Worm (Caenorhabditis elegans) whole organism, mixed stage, embryonic: ENCODE measurements around the gene pitr-3.

Experiments used
- bed-3 ChIP-seq: fragments of 200-800 bp; sonication (Bioruptor generic); optimal IDR thresholded peaks from 3 replicates; lab custom pipeline; 2018; ENCODE audit warnings: mild to moderate bottlenecking, missing genetic modification characterization, moderate library complexity, missing compliant biosample characterization
- blmp-1 ChIP-seq: fragments of 150-350 bp; optimal IDR thresholded peaks from 2 replicates; lab custom pipeline; 2014; ENCODE audit warnings: missing biosample characterization, missing genetic modification characterization
- ceh-39 ChIP-seq: fragments of 150-350 bp; optimal IDR thresholded peaks from 2 replicates; lab custom pipeline; 2014; ENCODE audit warnings: missing biosample characterization, missing genetic modification characterization
- ceh-43 ChIP-seq: fragments of 200-800 bp; sonication (Bioruptor generic); optimal IDR thresholded peaks from 2 replicates; lab custom pipeline; 2018; ENCODE audit warnings: mild to moderate bottlenecking, missing genetic modification characterization, moderate library complexity, missing compliant biosample characterization
- ceh-83 ChIP-seq: fragments of 200-800 bp; sonication (Bioruptor generic); optimal IDR thresholded peaks from 2 replicates; lab custom pipeline; 2018; ENCODE audit warnings: mild to moderate bottlenecking, missing genetic modification characterization, missing compliant biosample characterization
- ces-1 ChIP-seq: fragments of 150-350 bp; optimal IDR thresholded peaks from 2 replicates; lab custom pipeline; 2014; ENCODE audit warnings: missing biosample characterization, missing genetic modification reagents, missing genetic modification characterization
- cnd-1 ChIP-seq: fragments of 200-800 bp; sonication (Bioruptor generic); optimal IDR thresholded peaks from 2 replicates; lab custom pipeline; 2018; ENCODE audit warnings: mild to moderate bottlenecking, missing genetic modification characterization, missing compliant biosample characterization
- drap-1 ChIP-seq: fragments of 200-800 bp; sonication (Bioruptor generic); optimal IDR thresholded peaks from 3 replicates; lab custom pipeline; 2018; ENCODE audit warnings: mild to moderate bottlenecking, missing genetic modification characterization, missing compliant biosample characterization
- elt-1 ChIP-seq: sonication (generic microtip); optimal IDR thresholded peaks from 2 replicates; lab custom pipeline; 2017; ENCODE audit warnings: missing genetic modification characterization, mild to moderate bottlenecking, missing compliant biosample characterization, antibody characterized with exemption, moderate library complexity, borderline replicate concordance; ENCODE audit not compliant: insufficient read depth
- elt-3 ChIP-seq: fragments of 150-350 bp; optimal IDR thresholded peaks from 2 replicates; lab custom pipeline; 2014; ENCODE audit warnings: missing biosample characterization, missing genetic modification characterization
- flh-1 ChIP-seq: fragments of 200-800 bp; sonication (Bioruptor generic); optimal IDR thresholded peaks from 2 replicates; lab custom pipeline; 2018; ENCODE audit warnings: mild to moderate bottlenecking, missing genetic modification characterization, moderate library complexity, missing compliant biosample characterization
- ham-2 ChIP-seq: fragments of 200-800 bp; sonication (Bioruptor generic); optimal IDR thresholded peaks from 2 replicates; lab custom pipeline; 2018; ENCODE audit warnings: mild to moderate bottlenecking, missing genetic modification characterization, missing compliant biosample characterization
- hlh-1 ChIP-seq: fragments of 150-350 bp; optimal IDR thresholded peaks from 2 replicates; lab custom pipeline; 2014; ENCODE audit warnings: missing biosample characterization, missing genetic modification reagents, missing genetic modification characterization
- lin-13 ChIP-seq: fragments of 150-350 bp; optimal IDR thresholded peaks from 2 replicates; lab custom pipeline; 2014; ENCODE audit warnings: missing biosample characterization, missing genetic modification characterization
- lsy-2 ChIP-seq: fragments of 150-350 bp; optimal IDR thresholded peaks from 2 replicates; lab custom pipeline; 2014; ENCODE audit warnings: missing biosample characterization, missing genetic modification characterization
- mab-5 ChIP-seq: fragments of 150-350 bp; optimal IDR thresholded peaks from 2 replicates; lab custom pipeline; 2014; ENCODE audit warnings: missing biosample characterization, missing genetic modification characterization
- mep-1 ChIP-seq: fragments of 150-350 bp; optimal IDR thresholded peaks from 2 replicates; lab custom pipeline; 2017; ENCODE audit warnings: missing biosample characterization, missing genetic modification reagents, missing genetic modification characterization, inconsistent platforms
- mls-2 ChIP-seq: sonication (generic microtip); optimal IDR thresholded peaks from 2 replicates; lab custom pipeline; 2016; ENCODE audit warnings: mild to moderate bottlenecking, missing genetic modification characterization, moderate library complexity, missing compliant biosample characterization
- nhr-12 ChIP-seq: fragments of 150-350 bp; optimal IDR thresholded peaks from 2 replicates; lab custom pipeline; 2014; ENCODE audit warnings: missing biosample characterization, missing genetic modification characterization
- nhr-2 ChIP-seq: fragments of 150-350 bp; optimal IDR thresholded peaks from 2 replicates; lab custom pipeline; 2014; ENCODE audit warnings: missing biosample characterization, missing genetic modification characterization
- nhr-237 ChIP-seq: fragments of 150-350 bp; optimal IDR thresholded peaks from 2 replicates; lab custom pipeline; 2014; ENCODE audit warnings: missing biosample characterization, missing genetic modification characterization
- nhr-28 ChIP-seq: fragments of 150-350 bp; optimal IDR thresholded peaks from 2 replicates; lab custom pipeline; 2014; ENCODE audit warnings: missing biosample characterization, missing genetic modification characterization
- nhr-76 ChIP-seq: sonication (generic microtip); optimal IDR thresholded peaks from 2 replicates; lab custom pipeline; 2017; ENCODE audit warnings: missing biosample characterization, missing genetic modification characterization
- pha-4 ChIP-seq: fragments of 150-350 bp; optimal IDR thresholded peaks from 2 replicates; lab custom pipeline; 2018; ENCODE audit warnings: missing biosample characterization, missing genetic modification reagents, missing genetic modification characterization
- sem-2 ChIP-seq: fragments of 200-800 bp; sonication (Bioruptor generic); optimal IDR thresholded peaks from 2 replicates; lab custom pipeline; 2018; ENCODE audit warnings: mild to moderate bottlenecking, missing genetic modification characterization, missing compliant biosample characterization
- snpc-4 ChIP-seq: fragments of 150-350 bp; optimal IDR thresholded peaks from 2 replicates; lab custom pipeline; 2014; ENCODE audit warnings: missing biosample characterization, missing genetic modification characterization
- unc-120 ChIP-seq: sonication (generic microtip); optimal IDR thresholded peaks from 2 replicates; lab custom pipeline; 2017; ENCODE audit warnings: missing genetic modification characterization, missing compliant biosample characterization; ENCODE audit not compliant: poor library complexity, severe bottlenecking
- unc-39 ChIP-seq: fragments of 150-350 bp; optimal IDR thresholded peaks from 2 replicates; lab custom pipeline; 2014; ENCODE audit warnings: missing biosample characterization, missing genetic modification characterization
- unc-62 ChIP-seq: fragments of 150-350 bp; optimal IDR thresholded peaks from 2 replicates; lab custom pipeline; 2014; ENCODE audit warnings: missing biosample characterization, missing genetic modification reagents, missing genetic modification characterization
- zip-8 ChIP-seq: fragments of 150-350 bp; optimal IDR thresholded peaks from 2 replicates; lab custom pipeline; 2014; ENCODE audit warnings: missing biosample characterization, missing genetic modification characterization
- ztf-11 ChIP-seq: fragments of 150-350 bp; optimal IDR thresholded peaks from 2 replicates; lab custom pipeline; 2014; ENCODE audit warnings: missing biosample characterization, missing genetic modification characterization

Gene pitr-3

ce11 chrV:9146849-9147557 is 5.8 kb upstream of the pitr-3 start, which contains the start of gene spl-2:
Gene spl-2 (minus strand): TSS chrV:9146899.
- TF ChIP-seq elt-1 (tag; lab: Kevin White, UChicago) (peak; percentile 72), nhr-12 (tag; lab: Kevin White, UChicago) (no peak), ceh-39 (no peak), nhr-28 (tag; lab: Kevin White, UChicago) (no peak), elt-3 (tag; lab: Kevin White, UChicago) (no peak)

- TF ChIP-seq ces-1, result no peak
- TF ChIP-seq, all 35 proteins: peak for 0
Measured at ce11 chrV:9146196-9146595, 5.0 kb upstream of the pitr-3 start.

- TF ChIP-seq ham-2 (GFP tag; lab: Kevin White, UChicago), result no peak
- TF ChIP-seq unc-39 (tag; lab: Kevin White, UChicago), result no peak
- TF ChIP-seq blmp-1 (tag; lab: Kevin White, UChicago), result no peak
- no peak for TF ChIP-seq pha-4
- TF ChIP-seq ceh-39, result no peak
- no peak for TF ChIP-seq nhr-2 (tag; lab: Kevin White, UChicago)
- TF ChIP-seq ces-1, result no peak
- no peak for TF ChIP-seq hlh-1
- no peak for TF ChIP-seq nhr-76 (tag; lab: Kevin White, UChicago)
- no peak for TF ChIP-seq unc-62 (GFP tag; lab: Kevin White, UChicago)
- TF ChIP-seq ztf-11, result no peak
- TF ChIP-seq, all 35 proteins: peak for 0
Measured at ce11 chrV:9143896-9144295, 2.7 kb upstream of the pitr-3 start.

- TF ChIP-seq ces-1 (no peak), elt-3 (tag; lab: Kevin White, UChicago) (no peak), lsy-2 (tag; lab: Kevin White, UChicago) (no peak), mab-5 (tag; lab: Kevin White, UChicago) (no peak), elt-1 (tag; lab: Kevin White, UChicago) (no peak), bed-3 (GFP tag; lab: Kevin White, UChicago) (no peak), blmp-1 (tag; lab: Kevin White, UChicago) (no peak), lin-13 (tag; lab: Kevin White, UChicago) (no peak), zip-8 (tag; lab: Kevin White, UChicago) (no peak), ham-2 (GFP tag; lab: Kevin White, UChicago) (no peak), nhr-76 (tag; lab: Kevin White, UChicago) (no peak), nhr-237 (tag; lab: Kevin White, UChicago) (no peak), mls-2 (no peak), ceh-43 (GFP tag; lab: Kevin White, UChicago) (no peak), nhr-28 (tag; lab: Kevin White, UChicago) (no peak), unc-39 (tag; lab: Kevin White, UChicago) (no peak), sem-2 (no peak)
Measured at ce11 chrV:9137618-9138017, 3.6 kb downstream of the pitr-3 start, which contains the start of gene pitr-2. Gene pitr-2 (minus strand): TSS chrV:9137718.

- TF ChIP-seq ham-2 (GFP tag; lab: Kevin White, UChicago) (no peak), zip-8 (tag; lab: Kevin White, UChicago) (no peak), nhr-28 (tag; lab: Kevin White, UChicago) (no peak), nhr-2 (tag; lab: Kevin White, UChicago) (no peak), unc-62 (GFP tag; lab: Kevin White, UChicago) (no peak), ceh-83 (no peak), ceh-43 (GFP tag; lab: Kevin White, UChicago) (no peak), nhr-237 (tag; lab: Kevin White, UChicago) (no peak), mls-2 (no peak), unc-120 (tag; lab: Kevin White, UChicago) (no peak)
Measured at ce11 chrV:9133950-9134349, 7.2 kb downstream of the pitr-3 start, which contains the start of gene B0222.1. Gene B0222.1 (plus strand): TSS chrV:9134255.

- TF ChIP-seq zip-8 (tag; lab: Kevin White, UChicago), result no peak
- no peak for TF ChIP-seq blmp-1 (tag; lab: Kevin White, UChicago)
- no peak for TF ChIP-seq cnd-1
- TF ChIP-seq mep-1 (tag; lab: Kevin White, UChicago), result no peak
- no peak for TF ChIP-seq lin-13 (tag; lab: Kevin White, UChicago)
- no peak for TF ChIP-seq drap-1 (GFP tag; lab: Kevin White, UChicago)
- no peak for TF ChIP-seq unc-62 (GFP tag; lab: Kevin White, UChicago)
- TF ChIP-seq ztf-11, result no peak
- no peak for TF ChIP-seq ceh-43 (GFP tag; lab: Kevin White, UChicago)
- no peak for TF ChIP-seq nhr-76 (tag; lab: Kevin White, UChicago)
- TF ChIP-seq flh-1, result no peak
- no peak for TF ChIP-seq snpc-4 (tag; lab: Kevin White, UChicago)
Measured at ce11 chrV:9132043-9132442, 9.2 kb downstream of the pitr-3 start, which contains the start of gene F21C10.1. Gene F21C10.1 (plus strand): TSS chrV:9132343.
